Worm (Caenorhabditis elegans) whole organism, mixed stage, embryonic: ENCODE measurements around the gene T07F10.3.

Source experiments
- M03D4.4 ChIP-seq: sonication (generic microtip); optimal IDR thresholded peaks from 2 replicates; lab custom pipeline; 2017; ENCODE audit warnings: mild to moderate bottlenecking, missing genetic modification characterization, missing compliant biosample characterization
- bed-3 ChIP-seq: fragments of 200-800 bp; sonication (Bioruptor generic); optimal IDR thresholded peaks from 3 replicates; lab custom pipeline; 2018; ENCODE audit warnings: mild to moderate bottlenecking, missing genetic modification characterization, moderate library complexity, missing compliant biosample characterization
- blmp-1 ChIP-seq: fragments of 150-350 bp; optimal IDR thresholded peaks from 2 replicates; lab custom pipeline; 2014; ENCODE audit warnings: missing biosample characterization, missing genetic modification characterization
- ceh-39 ChIP-seq: fragments of 150-350 bp; optimal IDR thresholded peaks from 2 replicates; lab custom pipeline; 2014; ENCODE audit warnings: missing biosample characterization, missing genetic modification characterization
- ceh-83 ChIP-seq: fragments of 200-800 bp; sonication (Bioruptor generic); optimal IDR thresholded peaks from 2 replicates; lab custom pipeline; 2018; ENCODE audit warnings: mild to moderate bottlenecking, missing genetic modification characterization, missing compliant biosample characterization
- ces-1 ChIP-seq: fragments of 150-350 bp; optimal IDR thresholded peaks from 2 replicates; lab custom pipeline; 2014; ENCODE audit warnings: missing biosample characterization, missing genetic modification reagents, missing genetic modification characterization
- cnd-1 ChIP-seq: fragments of 200-800 bp; sonication (Bioruptor generic); optimal IDR thresholded peaks from 2 replicates; lab custom pipeline; 2018; ENCODE audit warnings: mild to moderate bottlenecking, missing genetic modification characterization, missing compliant biosample characterization
- drap-1 ChIP-seq: fragments of 200-800 bp; sonication (Bioruptor generic); optimal IDR thresholded peaks from 3 replicates; lab custom pipeline; 2018; ENCODE audit warnings: mild to moderate bottlenecking, missing genetic modification characterization, missing compliant biosample characterization
- elt-1 ChIP-seq: sonication (generic microtip); optimal IDR thresholded peaks from 2 replicates; lab custom pipeline; 2017; ENCODE audit warnings: missing genetic modification characterization, mild to moderate bottlenecking, missing compliant biosample characterization, antibody characterized with exemption, moderate library complexity, borderline replicate concordance; ENCODE audit not compliant: insufficient read depth
- elt-3 ChIP-seq: fragments of 150-350 bp; optimal IDR thresholded peaks from 2 replicates; lab custom pipeline; 2014; ENCODE audit warnings: missing biosample characterization, missing genetic modification characterization
- flh-1 ChIP-seq: fragments of 200-800 bp; sonication (Bioruptor generic); optimal IDR thresholded peaks from 2 replicates; lab custom pipeline; 2018; ENCODE audit warnings: mild to moderate bottlenecking, missing genetic modification characterization, moderate library complexity, missing compliant biosample characterization
- ham-2 ChIP-seq: fragments of 200-800 bp; sonication (Bioruptor generic); optimal IDR thresholded peaks from 2 replicates; lab custom pipeline; 2018; ENCODE audit warnings: mild to moderate bottlenecking, missing genetic modification characterization, missing compliant biosample characterization
- hlh-1 ChIP-seq: fragments of 150-350 bp; optimal IDR thresholded peaks from 2 replicates; lab custom pipeline; 2014; ENCODE audit warnings: missing biosample characterization, missing genetic modification reagents, missing genetic modification characterization
- lin-13 ChIP-seq: fragments of 150-350 bp; optimal IDR thresholded peaks from 2 replicates; lab custom pipeline; 2014; ENCODE audit warnings: missing biosample characterization, missing genetic modification characterization
- lin-32 ChIP-seq: fragments of 200-800 bp; sonication (Bioruptor generic); optimal IDR thresholded peaks from 2 replicates; lab custom pipeline; 2018; ENCODE audit warnings: mild to moderate bottlenecking, missing genetic modification characterization, missing compliant biosample characterization
- lsy-2 ChIP-seq: fragments of 150-350 bp; optimal IDR thresholded peaks from 2 replicates; lab custom pipeline; 2014; ENCODE audit warnings: missing biosample characterization, missing genetic modification characterization
- mab-5 ChIP-seq: fragments of 150-350 bp; optimal IDR thresholded peaks from 2 replicates; lab custom pipeline; 2014; ENCODE audit warnings: missing biosample characterization, missing genetic modification characterization
- mep-1 ChIP-seq: fragments of 150-350 bp; optimal IDR thresholded peaks from 2 replicates; lab custom pipeline; 2017; ENCODE audit warnings: missing biosample characterization, missing genetic modification reagents, missing genetic modification characterization, inconsistent platforms
- mls-2 ChIP-seq: sonication (generic microtip); optimal IDR thresholded peaks from 2 replicates; lab custom pipeline; 2016; ENCODE audit warnings: mild to moderate bottlenecking, missing genetic modification characterization, moderate library complexity, missing compliant biosample characterization
- nhr-12 ChIP-seq: fragments of 150-350 bp; optimal IDR thresholded peaks from 2 replicates; lab custom pipeline; 2014; ENCODE audit warnings: missing biosample characterization, missing genetic modification characterization
- nhr-2 ChIP-seq: fragments of 150-350 bp; optimal IDR thresholded peaks from 2 replicates; lab custom pipeline; 2014; ENCODE audit warnings: missing biosample characterization, missing genetic modification characterization
- nhr-237 ChIP-seq: fragments of 150-350 bp; optimal IDR thresholded peaks from 2 replicates; lab custom pipeline; 2014; ENCODE audit warnings: missing biosample characterization, missing genetic modification characterization
- nhr-28 ChIP-seq: fragments of 150-350 bp; optimal IDR thresholded peaks from 2 replicates; lab custom pipeline; 2014; ENCODE audit warnings: missing biosample characterization, missing genetic modification characterization
- nhr-76 ChIP-seq: sonication (generic microtip); optimal IDR thresholded peaks from 2 replicates; lab custom pipeline; 2017; ENCODE audit warnings: missing biosample characterization, missing genetic modification characterization
- pha-4 ChIP-seq: fragments of 150-350 bp; optimal IDR thresholded peaks from 2 replicates; lab custom pipeline; 2018; ENCODE audit warnings: missing biosample characterization, missing genetic modification reagents, missing genetic modification characterization
- sem-2 ChIP-seq: fragments of 200-800 bp; sonication (Bioruptor generic); optimal IDR thresholded peaks from 2 replicates; lab custom pipeline; 2018; ENCODE audit warnings: mild to moderate bottlenecking, missing genetic modification characterization, missing compliant biosample characterization
- snpc-4 ChIP-seq: fragments of 150-350 bp; optimal IDR thresholded peaks from 2 replicates; lab custom pipeline; 2014; ENCODE audit warnings: missing biosample characterization, missing genetic modification characterization
- sptf-1 ChIP-seq: sonication (generic microtip); optimal IDR thresholded peaks from 2 replicates; lab custom pipeline; 2017; ENCODE audit warnings: mild to moderate bottlenecking, missing genetic modification characterization, moderate library complexity, missing compliant biosample characterization
- tbx-8 ChIP-seq: fragments of 200-800 bp; sonication (Bioruptor generic); optimal IDR thresholded peaks from 2 replicates; lab custom pipeline; 2018; ENCODE audit warnings: mild to moderate bottlenecking, missing genetic modification characterization, moderate library complexity, missing compliant biosample characterization
- unc-120 ChIP-seq: sonication (generic microtip); optimal IDR thresholded peaks from 2 replicates; lab custom pipeline; 2017; ENCODE audit warnings: missing genetic modification characterization, missing compliant biosample characterization; ENCODE audit not compliant: poor library complexity, severe bottlenecking
- unc-39 ChIP-seq: fragments of 150-350 bp; optimal IDR thresholded peaks from 2 replicates; lab custom pipeline; 2014; ENCODE audit warnings: missing biosample characterization, missing genetic modification characterization
- unc-62 ChIP-seq: fragments of 150-350 bp; optimal IDR thresholded peaks from 2 replicates; lab custom pipeline; 2014; ENCODE audit warnings: missing biosample characterization, missing genetic modification reagents, missing genetic modification characterization
- zip-8 ChIP-seq: fragments of 150-350 bp; optimal IDR thresholded peaks from 2 replicates; lab custom pipeline; 2014; ENCODE audit warnings: missing biosample characterization, missing genetic modification characterization
- ztf-11 ChIP-seq: fragments of 150-350 bp; optimal IDR thresholded peaks from 2 replicates; lab custom pipeline; 2014; ENCODE audit warnings: missing biosample characterization, missing genetic modification characterization

T07F10.3 gene

ce11 chrV:12895772-12896171, 25.9 kb upstream of the T07F10.3 start, which contains the start of gene ttbk-7:
Gene ttbk-7 (minus strand): TSS chrV:12895872.
- TF ChIP-seq elt-1 (tag; lab: Kevin White, UChicago) (no peak), snpc-4 (tag; lab: Kevin White, UChicago) (no peak), pha-4 (tag; lab: Kevin White, UChicago) (no peak), lin-32 (GFP tag; lab: Kevin White, UChicago) (no peak), sptf-1 (tag; lab: Kevin White, UChicago) (no peak), nhr-28 (tag; lab: Kevin White, UChicago) (no peak), unc-62 (GFP tag; lab: Kevin White, UChicago) (no peak), elt-3 (tag; lab: Kevin White, UChicago) (no peak), mls-2 (no peak), sem-2 (GFP tag; lab: Kevin White, UChicago) (no peak), hlh-1 (tag; lab: Kevin White, UChicago) (no peak), ceh-83 (GFP tag; lab: Kevin White, UChicago) (no peak), ceh-39 (no peak), bed-3 (GFP tag; lab: Kevin White, UChicago) (no peak)

ce11 chrV:12885860-12886259, 16.0 kb upstream of the T07F10.3 start, which contains the start of gene glb-24:
Gene glb-24 (minus strand): TSS chrV:12885960.
- TF ChIP-seq M03D4.4 (tag; lab: Kevin White, UChicago) (no peak), mab-5 (tag; lab: Kevin White, UChicago) (no peak), drap-1 (GFP tag; lab: Kevin White, UChicago) (no peak), nhr-2 (no peak), nhr-12 (tag; lab: Kevin White, UChicago) (no peak), lsy-2 (tag; lab: Kevin White, UChicago) (no peak), flh-1 (no peak), sptf-1 (tag; lab: Kevin White, UChicago) (no peak), blmp-1 (no peak), lin-32 (GFP tag; lab: Kevin White, UChicago) (no peak), ztf-11 (tag; lab: Kevin White, UChicago) (no peak), ceh-39 (no peak), mls-2 (no peak), ceh-83 (GFP tag; lab: Kevin White, UChicago) (no peak), snpc-4 (tag; lab: Kevin White, UChicago) (no peak), nhr-237 (tag; lab: Kevin White, UChicago) (no peak), cnd-1 (no peak), elt-3 (tag; lab: Kevin White, UChicago) (no peak), ham-2 (GFP tag; lab: Kevin White, UChicago) (no peak), elt-1 (tag; lab: Kevin White, UChicago) (no peak)

- TF ChIP-seq nhr-12 (tag; lab: Kevin White, UChicago) (no peak), ztf-11 (tag; lab: Kevin White, UChicago) (no peak), ham-2 (GFP tag; lab: Kevin White, UChicago) (no peak), tbx-8 (GFP tag; lab: Kevin White, UChicago) (no peak), blmp-1 (no peak), elt-3 (tag; lab: Kevin White, UChicago) (no peak), nhr-76 (tag; lab: Kevin White, UChicago) (no peak), flh-1 (no peak), ces-1 (GFP tag; lab: Kevin White, UChicago) (no peak), pha-4 (tag; lab: Kevin White, UChicago) (no peak), M03D4.4 (tag; lab: Kevin White, UChicago) (no peak), mep-1 (tag; lab: Kevin White, UChicago) (no peak), cnd-1 (no peak), unc-120 (tag; lab: Kevin White, UChicago) (no peak), nhr-28 (tag; lab: Kevin White, UChicago) (no peak)
These were observed 12.5 kb upstream of the T07F10.3 start for ce11 chrV:12882370-12882769.

- TF ChIP-seq tbx-8 (GFP tag; lab: Kevin White, UChicago) (no peak), flh-1 (no peak), mab-5 (tag; lab: Kevin White, UChicago) (no peak), blmp-1 (no peak), drap-1 (GFP tag; lab: Kevin White, UChicago) (no peak), zip-8 (tag; lab: Kevin White, UChicago) (no peak), sem-2 (GFP tag; lab: Kevin White, UChicago) (no peak), elt-3 (tag; lab: Kevin White, UChicago) (no peak), ceh-83 (GFP tag; lab: Kevin White, UChicago) (no peak), mls-2 (no peak), mep-1 (tag; lab: Kevin White, UChicago) (no peak), ztf-11 (tag; lab: Kevin White, UChicago) (no peak), nhr-2 (no peak), lin-13 (tag; lab: Kevin White, UChicago) (no peak), snpc-4 (tag; lab: Kevin White, UChicago) (no peak), sptf-1 (tag; lab: Kevin White, UChicago) (no peak), unc-39 (tag; lab: Kevin White, UChicago) (no peak), ceh-39 (no peak), lsy-2 (tag; lab: Kevin White, UChicago) (no peak), cnd-1 (no peak)
These were observed 11.6 kb upstream of the T07F10.3 start for ce11 chrV:12881396-12881795.
